Fruit fly (Drosophila melanogaster): ENCODE measurements around the gene Octbeta1R.

DNA sequence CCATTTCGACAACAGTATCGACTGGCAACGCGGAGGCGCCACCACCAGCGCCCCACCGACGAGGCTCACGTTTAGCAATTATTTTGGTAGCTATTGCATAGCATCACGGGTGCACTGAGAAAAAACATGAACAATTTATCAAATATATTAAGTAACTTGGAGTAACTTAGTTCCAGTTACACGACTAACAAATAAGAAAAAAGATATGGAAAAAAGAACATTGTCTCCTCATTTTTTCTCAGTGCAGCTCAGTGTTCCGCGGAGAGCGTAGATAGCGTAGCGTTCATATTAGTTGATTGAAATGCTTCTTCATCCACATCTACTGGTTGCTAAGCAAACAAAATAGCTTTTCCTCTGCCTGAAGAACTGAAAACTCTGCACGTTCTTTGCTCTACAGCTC lies 18.4 kb downstream of the Octbeta1R start:
- TF ChIP-seq Sin3A (optimal IDR thresholded peaks at IDR 0.05): no peak
- TF ChIP-seq Myc (optimal IDR thresholded peaks at IDR 0.05): no peak
- TF ChIP-seq h (optimal IDR thresholded peaks at IDR 0.05): no peak
- TF ChIP-seq ttk (optimal IDR thresholded peaks at IDR 0.05): no peak
